Worm (Caenorhabditis elegans) whole organism, L1 larva: ENCODE data around the gene str-6.

Experiments
- C04F5.9 ChIP-seq: sonication (generic microtip); optimal IDR thresholded peaks from 2 replicates; lab custom pipeline; 2016; ENCODE audit warnings: missing genetic modification characterization, missing compliant biosample characterization
- C16A3.4 ChIP-seq: fragments of 150-350 bp; optimal IDR thresholded peaks from 2 replicates; lab custom pipeline; 2014; ENCODE audit warnings: missing biosample characterization, missing genetic modification characterization
- F16B12.6 ChIP-seq: fragments of 150-350 bp; optimal IDR thresholded peaks from 2 replicates; lab custom pipeline; 2014; ENCODE audit warnings: missing biosample characterization, missing genetic modification characterization
- Y116A8C.19 ChIP-seq: sonication (generic microtip); optimal IDR thresholded peaks from 2 replicates; lab custom pipeline; 2016; ENCODE audit warnings: missing compliant biosample characterization, missing genetic modification characterization, borderline replicate concordance
- aha-1 ChIP-seq: fragments of 150-350 bp; optimal IDR thresholded peaks from 2 replicates; lab custom pipeline; 2014; ENCODE audit warnings: missing biosample characterization, missing genetic modification characterization
- aly-2 ChIP-seq: fragments of 150-350 bp; optimal IDR thresholded peaks from 2 replicates; lab custom pipeline; 2014; ENCODE audit warnings: missing biosample characterization, missing genetic modification characterization
- ceh-8 ChIP-seq: fragments of 200-800 bp; sonication (Bioruptor generic); optimal IDR thresholded peaks from 2 replicates; lab custom pipeline; 2018; ENCODE audit warnings: mild to moderate bottlenecking, missing genetic modification characterization, moderate library complexity, missing compliant biosample characterization
- ceh-82 ChIP-seq, 3 experiments: fragments of 150-350 bp in 1 of 3; sonication (generic microtip) in 2 of 3; optimal IDR thresholded peaks; 2 replicates each; lab custom pipeline; 2014 to 2017; ENCODE audit warnings: missing biosample characterization in 3 of 3, missing genetic modification characterization in 3 of 3
- ceh-90 ChIP-seq: sonication (generic microtip); optimal IDR thresholded peaks from 2 replicates; lab custom pipeline; 2016; ENCODE audit warnings: missing genetic modification characterization, missing compliant biosample characterization
- egl-27 ChIP-seq, 2 experiments: fragments of 150-350 bp in 1 of 2; sonication (generic microtip); optimal IDR thresholded peaks; 3 replicates each; lab custom pipeline; 2017 to 2018; ENCODE audit warnings: missing biosample characterization in 2 of 2, missing genetic modification characterization in 2 of 2, missing genetic modification reagents in 2 of 2
- elt-3 ChIP-seq, 6 experiments: fragments of 150-350 bp in 1 of 6; sonication (generic microtip); optimal IDR thresholded peaks; 2 replicates each; lab custom pipeline; 2017 to 2018; ENCODE audit warnings: missing biosample characterization in 6 of 6, missing genetic modification characterization in 6 of 6, inconsistent platforms in 1 of 6
- fkh-10 ChIP-seq: sonication (generic microtip); optimal IDR thresholded peaks from 2 replicates; lab custom pipeline; 2017; ENCODE audit warnings: missing biosample characterization, missing genetic modification reagents, missing genetic modification characterization
- fkh-4 ChIP-seq: sonication (generic microtip); optimal IDR thresholded peaks from 2 replicates; lab custom pipeline; 2016; ENCODE audit warnings: missing compliant biosample characterization, missing genetic modification characterization, borderline replicate concordance
- grh-1 ChIP-seq: fragments of 200-800 bp; sonication (Bioruptor generic); IDR thresholded peaks from 2 replicates; pipeline ENCODE4 v1.3.6; 2022; ENCODE audit warnings: missing genetic modification reagents, missing genetic modification characterization, missing compliant biosample characterization
- hlh-4 ChIP-seq: sonication (generic microtip); optimal IDR thresholded peaks from 2 replicates; lab custom pipeline; 2016; ENCODE audit warnings: mild to moderate bottlenecking, missing genetic modification characterization, missing compliant biosample characterization
- irx-1 ChIP-seq: sonication (generic microtip); optimal IDR thresholded peaks from 2 replicates; lab custom pipeline; 2016; ENCODE audit warnings: missing genetic modification characterization, missing compliant biosample characterization
- lin-15B ChIP-seq: fragments of 150-350 bp; sonication (generic microtip); optimal IDR thresholded peaks from 3 replicates; lab custom pipeline; 2014; ENCODE audit warnings: missing biosample characterization, missing genetic modification characterization
- lir-3 ChIP-seq: sonication (generic microtip); optimal IDR thresholded peaks from 2 replicates; lab custom pipeline; 2016; ENCODE audit warnings: mild to moderate bottlenecking, missing genetic modification characterization, moderate library complexity, missing compliant biosample characterization; ENCODE audit not compliant: poor library complexity
- mab-9 ChIP-seq: fragments of 200-800 bp; sonication (Bioruptor generic); IDR thresholded peaks from 2 replicates; pipeline ENCODE4 v1.3.6; 2022; ENCODE audit warnings: missing genetic modification reagents, missing genetic modification characterization, missing compliant biosample characterization
- mef-2 ChIP-seq: fragments of 150-350 bp; optimal IDR thresholded peaks from 2 replicates; lab custom pipeline; 2014; ENCODE audit warnings: missing biosample characterization, missing genetic modification characterization
- nhr-11 ChIP-seq: fragments of 150-350 bp; optimal IDR thresholded peaks from 2 replicates; lab custom pipeline; 2014; ENCODE audit warnings: missing biosample characterization, missing genetic modification characterization
- nhr-28 ChIP-seq: fragments of 150-350 bp; optimal IDR thresholded peaks from 2 replicates; lab custom pipeline; 2014; ENCODE audit warnings: missing biosample characterization, missing genetic modification characterization
- nhr-76 ChIP-seq: sonication (generic microtip); optimal IDR thresholded peaks from 2 replicates; lab custom pipeline; 2017; ENCODE audit warnings: missing biosample characterization, missing genetic modification characterization
- nhr-84 ChIP-seq: sonication (generic microtip); optimal IDR thresholded peaks from 2 replicates; lab custom pipeline; 2017; ENCODE audit warnings: missing biosample characterization, missing genetic modification characterization
- rnt-1 ChIP-seq: sonication (generic microtip); optimal IDR thresholded peaks from 2 replicates; lab custom pipeline; 2016; ENCODE audit warnings: mild to moderate bottlenecking, missing genetic modification characterization, moderate library complexity, missing compliant biosample characterization
- snpc-4 ChIP-seq: fragments of 150-350 bp; optimal IDR thresholded peaks from 2 replicates; lab custom pipeline; 2014; ENCODE audit warnings: missing biosample characterization, missing genetic modification characterization
- snu-23 ChIP-seq: sonication (generic microtip); optimal IDR thresholded peaks from 2 replicates; lab custom pipeline; 2016; ENCODE audit warnings: missing genetic modification characterization, missing compliant biosample characterization
- sox-4 ChIP-seq: sonication (generic microtip); optimal IDR thresholded peaks from 2 replicates; lab custom pipeline; 2016; ENCODE audit warnings: missing genetic modification characterization, missing compliant biosample characterization
- sptf-1 ChIP-seq: fragments of 150-350 bp; optimal IDR thresholded peaks from 2 replicates; lab custom pipeline; 2014; ENCODE audit warnings: missing biosample characterization, missing genetic modification characterization
- tbx-2 ChIP-seq: sonication (generic microtip); optimal IDR thresholded peaks from 2 replicates; lab custom pipeline; 2016; ENCODE audit warnings: missing genetic modification characterization, missing compliant biosample characterization
- unc-130 ChIP-seq: fragments of 150-350 bp; optimal IDR thresholded peaks from 2 replicates; lab custom pipeline; 2017; ENCODE audit warnings: missing biosample characterization, missing genetic modification characterization, inconsistent platforms
- unc-30 ChIP-seq: sonication (generic microtip); optimal IDR thresholded peaks from 2 replicates; lab custom pipeline; 2017; ENCODE audit warnings: missing biosample characterization, missing genetic modification characterization
- unc-86 ChIP-seq: sonication (generic microtip); optimal IDR thresholded peaks from 2 replicates; lab custom pipeline; 2016; ENCODE audit warnings: missing genetic modification characterization, missing compliant biosample characterization
- vab-15 ChIP-seq: sonication (generic microtip); optimal IDR thresholded peaks from 2 replicates; lab custom pipeline; 2017; ENCODE audit warnings: missing genotype, mild to moderate bottlenecking, missing genetic modification characterization, missing compliant biosample characterization
- zip-4 ChIP-seq: fragments of 200-800 bp; sonication (Bioruptor generic); optimal IDR thresholded peaks from 2 replicates; lab custom pipeline; 2018; ENCODE audit warnings: mild to moderate bottlenecking, missing genetic modification characterization, moderate library complexity, missing compliant biosample characterization
- ztf-11 ChIP-seq, 2 experiments: sonication (generic microtip); optimal IDR thresholded peaks; 2 replicates each; lab custom pipeline; 2016 to 2017; ENCODE audit warnings: missing genetic modification characterization in 2 of 2, missing biosample characterization in 1 of 2, missing compliant biosample characterization in 1 of 2
- ztf-4 ChIP-seq: fragments of 150-350 bp; optimal IDR thresholded peaks from 2 replicates; lab custom pipeline; 2014; ENCODE audit warnings: missing biosample characterization, missing genetic modification characterization

The str-6 gene

DNA sequence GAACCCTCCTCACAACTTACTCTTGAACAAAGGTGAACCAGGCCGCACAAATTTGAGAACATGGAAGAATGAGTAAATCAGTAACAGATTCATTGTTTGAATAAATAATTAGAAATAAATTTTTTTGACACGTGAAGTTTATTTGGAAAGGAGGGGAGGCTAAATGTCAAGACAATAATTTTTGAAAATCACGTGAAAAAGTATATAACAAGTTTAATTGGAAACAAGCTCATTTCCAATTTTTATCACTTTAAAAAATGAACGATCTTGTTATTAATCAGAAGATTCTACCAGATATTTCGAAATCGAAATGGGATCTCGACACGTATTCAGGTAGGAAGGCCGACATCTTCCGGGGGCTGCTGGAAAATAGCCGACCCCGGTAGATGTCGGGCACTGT is 23.4 kb downstream of the str-6 start, which contains the start of the genes irld-57 and sfxn-1.3:
TSS of gene irld-57 (minus strand) at position 101 of the 400 bp plus-strand sequence.
TSS of gene sfxn-1.3 (plus strand) at position 232 of the 400 bp plus-strand sequence.
- TF ChIP-seq unc-30 (tag; lab: Kevin White, UChicago): no peak
- no peak for TF ChIP-seq C16A3.4 (tag; lab: Kevin White, UChicago)
- TF ChIP-seq nhr-11 (tag; lab: Kevin White, UChicago): no peak
- no peak for TF ChIP-seq sox-4 (tag; lab: Kevin White, UChicago)
- no peak for TF ChIP-seq lin-15B (tag; lab: Kevin White, UChicago)

DNA sequence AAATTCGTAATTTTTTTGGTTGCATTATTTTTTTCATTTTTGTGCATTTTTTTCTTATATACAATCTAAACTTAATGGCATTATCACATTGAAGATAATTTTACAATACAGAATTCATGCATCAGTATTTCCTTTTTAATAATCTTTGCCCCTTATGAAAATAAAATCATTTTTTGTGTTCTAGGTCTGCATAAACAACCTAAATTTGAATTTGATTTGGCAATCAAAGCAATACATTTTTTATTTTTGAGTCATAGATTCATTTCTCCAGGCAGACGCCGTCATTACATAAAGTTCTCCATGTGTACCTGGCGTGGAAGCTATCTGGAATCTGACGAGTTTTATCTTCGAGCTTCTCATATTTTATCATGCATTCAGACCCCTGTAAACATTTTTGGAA is 28.1 kb downstream of the str-6 start, which contains the start of gene srh-140:
TSS of gene srh-140 (plus strand) at position 301 of the 400 bp plus-strand sequence.
- TF ChIP-seq Y116A8C.19 (tag; lab: Kevin White, UChicago) (no peak), unc-86 (tag; lab: Kevin White, UChicago) (no peak), ceh-90 (tag; lab: Kevin White, UChicago) (no peak), elt-3 (tag; optimal IDR thresholded peaks at IDR 0.05; lab: Kevin White, UChicago) (no peak), nhr-11 (tag; lab: Kevin White, UChicago) (no peak), nhr-76 (tag; lab: Kevin White, UChicago) (no peak), sox-4 (tag; lab: Kevin White, UChicago) (no peak), sptf-1 (tag; lab: Kevin White, UChicago) (no peak), ztf-11 (tag; optimal IDR thresholded peaks at IDR 0.05; lab: Kevin White, UChicago) (no peak), aly-2 (tag; lab: Kevin White, UChicago) (no peak), zip-4 (GFP tag; lab: Kevin White, UChicago) (no peak)

DNA sequence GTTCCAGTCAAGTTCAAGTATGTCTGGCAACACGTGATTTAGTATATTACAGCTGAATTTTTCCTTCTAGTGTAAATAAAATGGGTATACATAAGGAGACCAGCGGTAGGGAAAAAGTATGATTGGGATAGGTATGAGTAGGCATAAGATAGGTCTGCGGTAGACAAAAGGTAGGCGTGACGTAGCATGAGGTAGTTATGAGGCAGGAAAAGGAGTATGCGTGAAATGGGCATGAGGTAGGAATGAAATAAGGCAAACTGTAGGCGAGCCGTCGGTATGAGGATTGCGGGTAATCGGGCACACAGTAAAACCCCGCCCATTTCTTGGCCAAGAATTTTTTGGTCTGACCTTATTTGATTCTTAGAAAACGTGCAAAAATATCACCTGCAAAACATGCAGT is 28.6 kb downstream of the str-6 start:
- TF ChIP-seq fkh-4 (tag; lab: Kevin White, UChicago): no peak
- peak; percentile 95 for TF ChIP-seq hlh-4 (tag; lab: Kevin White, UChicago)
- no peak for TF ChIP-seq unc-130 (tag; lab: Kevin White, UChicago)
- TF ChIP-seq, all 84 proteins: peak for 1

DNA sequence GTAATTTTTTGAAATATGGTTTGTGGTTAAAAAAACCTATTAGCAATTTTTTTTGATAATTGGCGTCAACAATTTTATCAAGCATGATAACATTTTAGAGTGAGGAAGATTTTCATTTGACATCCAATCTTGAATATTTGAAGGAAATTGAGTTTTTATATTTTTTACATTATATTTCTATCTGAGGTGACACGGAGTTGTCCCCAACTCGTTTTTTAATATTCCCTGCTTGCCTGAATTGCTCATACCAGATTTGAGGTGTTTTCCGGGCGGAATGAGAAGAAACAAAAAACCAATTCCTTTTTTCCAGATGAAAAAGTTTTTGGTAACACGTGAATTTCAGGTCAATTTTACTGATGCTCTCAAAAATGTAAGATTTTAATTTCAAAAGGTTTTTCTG is 30.5 kb downstream of the str-6 start, which contains the start of gene Y6E2A.7:
TSS of gene Y6E2A.7 (plus strand) at position 301 of the 400 bp plus-strand sequence.
- TF ChIP-seq unc-130 (tag; lab: Kevin White, UChicago) (no peak), aha-1 (tag; lab: Kevin White, UChicago) (no peak), egl-27 (tag; optimal IDR thresholded peaks at IDR 0.05; lab: Kevin White, UChicago) (no peak), snu-23 (GFP tag; lab: Kevin White, UChicago) (no peak), C04F5.9 (tag; lab: Kevin White, UChicago) (no peak), hlh-4 (tag; lab: Kevin White, UChicago) (no peak), elt-3 (tag; optimal IDR thresholded peaks at IDR 0.05; lab: Kevin White, UChicago) (no peak), rnt-1 (tag; lab: Kevin White, UChicago) (no peak), nhr-84 (tag; lab: Kevin White, UChicago) (no peak), snpc-4 (tag; lab: Kevin White, UChicago) (no peak), tbx-2 (tag; lab: Kevin White, UChicago) (no peak), F16B12.6 (tag; lab: Kevin White, UChicago) (no peak), lir-3 (tag; lab: Kevin White, UChicago) (no peak), nhr-28 (tag; lab: Kevin White, UChicago) (no peak), sox-4 (tag; lab: Kevin White, UChicago) (no peak), irx-1 (no peak), sptf-1 (tag; lab: Kevin White, UChicago) (no peak)

DNA sequence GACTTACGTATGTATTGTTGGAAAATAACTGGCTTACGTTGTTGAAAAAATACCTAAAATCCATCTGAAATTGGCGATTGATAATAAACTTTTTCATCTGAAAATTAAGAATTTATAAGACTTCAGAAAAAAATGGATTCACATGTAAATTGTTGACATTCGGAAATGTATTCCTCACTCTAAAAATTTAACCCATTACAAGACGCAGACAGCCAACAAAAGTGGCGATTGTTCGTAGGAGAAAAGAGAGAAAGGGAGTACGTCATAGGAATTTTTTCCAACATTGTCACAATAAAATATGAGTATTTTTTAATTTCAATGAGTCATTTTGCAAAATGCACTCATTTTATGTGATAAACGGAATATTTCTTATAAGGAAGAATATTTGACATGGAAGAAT is 31.5 kb downstream of the str-6 start, which contains the start of gene Y6E2A.5:
TSS of gene Y6E2A.5 (minus strand) at position 101 of the 400 bp plus-strand sequence.
- TF ChIP-seq vab-15 (tag; lab: Kevin White, UChicago) (no peak), sox-4 (tag; lab: Kevin White, UChicago) (no peak), fkh-10 (GFP tag; lab: Kevin White, UChicago) (no peak), ceh-8 (GFP tag; lab: Kevin White, UChicago) (no peak), ceh-82 (tag; optimal IDR thresholded peaks at IDR 0.05; lab: Kevin White, UChicago) (no peak), mab-9 (no peak), mef-2 (tag; lab: Kevin White, UChicago) (no peak), ztf-4 (tag; lab: Kevin White, UChicago) (no peak), grh-1 (GFP tag; lab: Robert Waterston, UW) (no peak)
- TF ChIP-seq, all 84 proteins: peak for 0
